Fruit fly (Drosophila melanogaster) whole organism, embryonic: ENCODE results near the gene hop.

ENCODE experiments used
- Antp ChIP-seq: fragments of 200-800 bp; sonication (Bioruptor generic); optimal IDR thresholded peaks from 3 replicates; lab custom pipeline; 2016; ENCODE audit warnings: missing biosample characterization, missing genetic modification characterization
- Atf-2 ChIP-seq: fragments of 200-800 bp; sonication (Bioruptor generic); optimal IDR thresholded peaks from 2 replicates; lab custom pipeline; 2016; ENCODE audit warnings: missing biosample characterization, missing genetic modification characterization
- BtbVII ChIP-seq: fragments of 200-800 bp; sonication (Bioruptor generic); optimal IDR thresholded peaks from 3 replicates; lab custom pipeline; 2017; ENCODE audit warnings: missing biosample characterization, mild to moderate bottlenecking, missing genetic modification characterization
- CG10147 ChIP-seq: fragments of 200-800 bp; sonication (Bioruptor generic); optimal IDR thresholded peaks from 2 replicates; lab custom pipeline; 2019; ENCODE audit warnings: missing biosample characterization, mild to moderate bottlenecking, missing genetic modification characterization, moderate library complexity
- CG11456 ChIP-seq: fragments of 200-800 bp; sonication (Bioruptor generic); IDR thresholded peaks from 3 replicates; pipeline ENCODE4 v1.3.6; 2022; ENCODE audit warnings: missing biosample characterization, missing genetic modification characterization
- CG16779 ChIP-seq: fragments of 200-800 bp; sonication (Bioruptor generic); IDR thresholded peaks from 2 replicates; pipeline ENCODE4 v1.3.6; 2022; ENCODE audit warnings: missing biosample characterization, missing genetic modification characterization
- CG16813 ChIP-seq: fragments of 200-800 bp; sonication (Bioruptor generic); IDR thresholded peaks from 3 replicates; pipeline ENCODE4 v1.3.6; 2022; ENCODE audit warnings: missing biosample characterization, missing genetic modification characterization; ENCODE audit not compliant: partially characterized antibody
- CG16863 ChIP-seq: fragments of 200-800 bp; sonication (Bioruptor generic); optimal IDR thresholded peaks from 3 replicates; lab custom pipeline; 2016; ENCODE audit warnings: missing biosample characterization, missing genetic modification characterization
- CG17912 ChIP-seq: fragments of 200-800 bp; sonication (Bioruptor generic); optimal IDR thresholded peaks from 2 replicates; lab custom pipeline; 2018; ENCODE audit warnings: missing biosample characterization, mild to moderate bottlenecking, missing genetic modification characterization
- CG18011 ChIP-seq: fragments of 200-800 bp; sonication (Bioruptor generic); optimal IDR thresholded peaks from 2 replicates; lab custom pipeline; 2017; ENCODE audit warnings: missing biosample characterization, missing genetic modification characterization, mild to moderate bottlenecking, moderate library complexity, missing genotype
- CG18262 ChIP-seq: fragments of 200-800 bp; optimal IDR thresholded peaks from 3 replicates; lab custom pipeline; 2019; ENCODE audit warnings: missing biosample characterization, mild to moderate bottlenecking, missing genetic modification characterization, moderate library complexity
- CG2712 ChIP-seq: fragments of 200-800 bp; optimal IDR thresholded peaks from 3 replicates; lab custom pipeline; 2019; ENCODE audit warnings: missing biosample characterization, mild to moderate bottlenecking, missing genetic modification characterization, moderate library complexity
- CG3163 ChIP-seq: fragments of 200-800 bp; sonication (Bioruptor generic); optimal IDR thresholded peaks from 3 replicates; lab custom pipeline; 2016; ENCODE audit warnings: missing biosample characterization, missing genetic modification characterization
- CG3995 ChIP-seq: fragments of 200-800 bp; sonication (Bioruptor generic); optimal IDR thresholded peaks from 3 replicates; lab custom pipeline; 2016; ENCODE audit warnings: missing biosample characterization, missing genetic modification characterization
- CG4820 ChIP-seq: fragments of 200-800 bp; sonication (Bioruptor generic); optimal IDR thresholded peaks from 3 replicates; lab custom pipeline; 2016; ENCODE audit warnings: missing biosample characterization, missing genetic modification characterization
- CG6654 ChIP-seq: fragments of 200-800 bp; sonication (Bioruptor generic); optimal IDR thresholded peaks from 2 replicates; lab custom pipeline; 2017; ENCODE audit warnings: missing biosample characterization, mild to moderate bottlenecking, missing genetic modification characterization
- CG7556 ChIP-seq: fragments of 200-800 bp; sonication (Bioruptor generic); optimal IDR thresholded peaks from 2 replicates; lab custom pipeline; 2017; ENCODE audit warnings: missing biosample characterization, mild to moderate bottlenecking, missing genetic modification characterization
- CG8290 ChIP-seq, 3 experiments: fragments of 200-800 bp; sonication (Bioruptor generic); optimal IDR thresholded peaks; 2 replicates each; lab custom pipeline; 2016 to 2019; ENCODE audit warnings: missing biosample characterization in 3 of 3, missing genetic modification characterization in 3 of 3, mild to moderate bottlenecking in 2 of 3, moderate library complexity in 1 of 3
- CG8359 ChIP-seq: fragments of 200-800 bp; sonication (Bioruptor generic); optimal IDR thresholded peaks from 2 replicates; lab custom pipeline; 2017; ENCODE audit warnings: missing biosample characterization, mild to moderate bottlenecking, missing genetic modification characterization, borderline replicate concordance
- CoRest ChIP-seq: fragments of 200-800 bp; sonication (Bioruptor generic); optimal IDR thresholded peaks from 3 replicates; lab custom pipeline; 2018; ENCODE audit warnings: missing biosample characterization, mild to moderate bottlenecking, missing genetic modification characterization, moderate library complexity
- Fer1 ChIP-seq: fragments of 200-800 bp; sonication (Bioruptor generic); optimal IDR thresholded peaks from 2 replicates; lab custom pipeline; 2017; ENCODE audit warnings: missing biosample characterization, mild to moderate bottlenecking, missing genetic modification characterization
- Fer2 ChIP-seq: fragments of 200-800 bp; sonication (Bioruptor generic); optimal IDR thresholded peaks from 2 replicates; lab custom pipeline; 2018; ENCODE audit warnings: missing biosample characterization, mild to moderate bottlenecking, missing genetic modification characterization, moderate library complexity
- Hmx ChIP-seq: fragments of 200-800 bp; sonication (Bioruptor generic); optimal IDR thresholded peaks from 2 replicates; lab custom pipeline; 2016; ENCODE audit warnings: missing biosample characterization, missing genetic modification characterization
- Kr ChIP-seq: fragments of 200-800 bp; sonication (Bioruptor generic); optimal IDR thresholded peaks from 2 replicates; lab custom pipeline; 2017; ENCODE audit warnings: missing biosample characterization, mild to moderate bottlenecking, missing genetic modification characterization
- Lim3 ChIP-seq: fragments of 200-800 bp; sonication (Bioruptor generic); IDR thresholded peaks from 2 replicates; pipeline ENCODE4 v1.3.6; 2022; ENCODE audit warnings: missing biosample characterization, missing genetic modification characterization
- NK7.1 ChIP-seq: fragments of 200-800 bp; sonication (Bioruptor generic); optimal IDR thresholded peaks from 3 replicates; lab custom pipeline; 2016; ENCODE audit warnings: missing biosample characterization, missing genetic modification characterization
- Tbp ChIP-seq: fragments of >200 bp; optimal IDR thresholded peaks from 2 replicates; lab custom pipeline; 2018; ENCODE audit warnings: missing biosample characterization, missing genetic modification characterization
- dan ChIP-seq: fragments of 200-800 bp; sonication (Bioruptor generic); IDR thresholded peaks from 2 replicates; pipeline ENCODE4 v1.3.6; 2022; ENCODE audit warnings: missing biosample characterization, missing genetic modification characterization
- dysf ChIP-seq: fragments of 200-800 bp; sonication (Bioruptor generic); IDR thresholded peaks from 3 replicates; pipeline ENCODE4 v1.3.6; 2022; ENCODE audit warnings: missing biosample characterization, missing genetic modification characterization
- ems ChIP-seq: fragments of 200-800 bp; sonication (Bioruptor generic); optimal IDR thresholded peaks from 3 replicates; lab custom pipeline; 2016; ENCODE audit warnings: missing biosample characterization, missing genetic modification characterization
- fd3F ChIP-seq: fragments of 200-800 bp; sonication (Bioruptor generic); optimal IDR thresholded peaks from 2 replicates; lab custom pipeline; 2018; ENCODE audit warnings: missing biosample characterization, mild to moderate bottlenecking, missing genetic modification characterization, moderate library complexity
- fd96Cb ChIP-seq: fragments of 200-800 bp; sonication (Bioruptor generic); optimal IDR thresholded peaks from 2 replicates; lab custom pipeline; 2018; ENCODE audit warnings: missing biosample characterization, mild to moderate bottlenecking, missing genetic modification characterization, moderate library complexity
- jigr1 ChIP-seq: fragments of 200-800 bp; sonication (Bioruptor generic); IDR thresholded peaks from 3 replicates; pipeline ENCODE4 v1.3.6; 2022; ENCODE audit warnings: missing biosample characterization, missing genetic modification characterization
- jing ChIP-seq: fragments of 200-800 bp; sonication (Bioruptor generic); optimal IDR thresholded peaks from 2 replicates; lab custom pipeline; 2018; ENCODE audit warnings: missing biosample characterization, mild to moderate bottlenecking, missing genetic modification characterization
- kni ChIP-seq: fragments of 200-800 bp; sonication (Bioruptor generic); optimal IDR thresholded peaks from 3 replicates; lab custom pipeline; 2017; ENCODE audit warnings: mild to moderate bottlenecking, missing biosample characterization, missing genetic modification reagents, missing genetic modification characterization
- knrl ChIP-seq: fragments of 200-800 bp; sonication (Bioruptor generic); IDR thresholded peaks from 3 replicates; pipeline ENCODE4 v1.3.6; 2022; ENCODE audit warnings: missing biosample characterization, missing genetic modification characterization; ENCODE audit not compliant: partially characterized antibody
- lmd ChIP-seq: fragments of 200-800 bp; sonication (Bioruptor generic); IDR thresholded peaks from 2 replicates; pipeline ENCODE4 v1.3.6; 2022; ENCODE audit warnings: missing biosample characterization, missing genetic modification characterization
- luna ChIP-seq: fragments of 200-800 bp; sonication (Bioruptor generic); optimal IDR thresholded peaks from 2 replicates; lab custom pipeline; 2016; ENCODE audit warnings: missing biosample characterization, missing genetic modification characterization
- maf-S ChIP-seq: fragments of 200-800 bp; sonication (Bioruptor generic); optimal IDR thresholded peaks from 2 replicates; lab custom pipeline; 2016; ENCODE audit warnings: missing biosample characterization, missing genetic modification characterization
- mam ChIP-seq: fragments of 200-800 bp; sonication (Bioruptor generic); optimal IDR thresholded peaks from 3 replicates; lab custom pipeline; 2016; ENCODE audit warnings: missing biosample characterization, missing genetic modification characterization
- nau ChIP-seq: fragments of 200-800 bp; sonication (Bioruptor generic); optimal IDR thresholded peaks from 3 replicates; lab custom pipeline; 2017; ENCODE audit warnings: missing biosample characterization, mild to moderate bottlenecking, missing genetic modification characterization, missing genetic modification reagents
- phol ChIP-seq: fragments of 200-800 bp; sonication (Bioruptor generic); optimal IDR thresholded peaks from 3 replicates; lab custom pipeline; 2018; ENCODE audit warnings: missing biosample characterization, mild to moderate bottlenecking, missing genetic modification characterization, moderate library complexity
- run ChIP-seq: fragments of 200-800 bp; sonication (Bioruptor generic); optimal IDR thresholded peaks from 3 replicates; lab custom pipeline; 2018; ENCODE audit warnings: missing biosample characterization, mild to moderate bottlenecking, missing genetic modification characterization
- sr ChIP-seq: fragments of 200-800 bp; sonication (Bioruptor generic); IDR thresholded peaks from 3 replicates; pipeline ENCODE4 v1.3.6; 2022; ENCODE audit warnings: missing biosample characterization, missing genetic modification characterization
- tll ChIP-seq, 2 experiments: fragments of 200-800 bp in 1 of 2; fragments of >200 bp in 1 of 2; sonication (Bioruptor generic) in 1 of 2; optimal IDR thresholded peaks; 2 replicates each; lab custom pipeline; 2017 to 2019; ENCODE audit warnings: missing biosample characterization in 2 of 2, missing genetic modification characterization in 2 of 2, mild to moderate bottlenecking in 1 of 2, moderate library complexity in 1 of 2
- trem ChIP-seq: fragments of 200-800 bp; optimal IDR thresholded peaks from 3 replicates; lab custom pipeline; 2019; ENCODE audit warnings: missing biosample characterization, mild to moderate bottlenecking, missing genetic modification characterization, moderate library complexity
- tx ChIP-seq: fragments of 200-800 bp; sonication (Bioruptor generic); optimal IDR thresholded peaks from 2 replicates; lab custom pipeline; 2016; ENCODE audit warnings: missing biosample characterization, missing genetic modification characterization
- vfl ChIP-seq: fragments of 200-800 bp; sonication (Bioruptor generic); optimal IDR thresholded peaks from 2 replicates; lab custom pipeline; 2016; ENCODE audit warnings: missing biosample characterization, missing genetic modification characterization

Gene hop

DNA sequence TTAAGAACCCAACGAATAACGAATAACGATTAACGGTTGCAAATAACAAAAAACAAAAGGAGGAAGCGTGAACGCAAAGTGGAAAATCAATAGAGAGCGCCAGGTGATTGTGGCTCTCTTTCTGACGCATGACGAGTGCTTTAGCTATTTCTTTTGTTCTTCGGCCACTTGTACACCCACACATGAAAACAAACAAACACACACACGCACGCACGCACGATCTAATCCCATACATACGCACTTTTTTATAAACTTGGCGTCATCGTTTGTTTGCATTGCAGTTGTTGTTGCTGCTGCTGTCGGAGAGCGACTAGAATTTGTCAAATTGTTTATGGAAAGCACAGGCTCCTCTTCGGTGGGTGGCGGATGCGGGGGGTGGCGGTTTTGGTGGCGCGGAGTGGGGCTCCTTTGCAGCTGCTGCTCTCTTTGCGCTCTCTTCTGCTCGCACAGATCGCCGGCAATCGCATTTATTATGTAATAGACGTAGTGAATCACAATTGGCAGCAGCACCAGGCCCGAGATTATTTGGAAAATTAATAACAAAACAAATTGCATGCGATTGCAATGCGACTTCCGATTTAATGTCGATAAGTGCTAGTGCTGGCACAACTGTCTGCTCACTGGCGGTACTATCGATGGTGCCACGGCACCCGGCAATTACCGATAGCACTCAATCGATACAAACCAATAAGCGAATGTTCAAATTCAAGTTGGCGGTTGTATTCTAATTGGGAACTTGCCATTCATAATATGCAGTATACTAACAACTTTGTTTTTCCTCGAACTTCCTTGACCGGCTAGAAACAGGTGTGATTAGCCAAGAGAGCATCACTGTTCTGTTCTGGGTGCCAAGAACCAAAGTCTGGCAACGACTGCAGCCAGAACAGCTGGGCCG, 28.7 kb downstream of the hop start (continued):
- TF ChIP-seq nau (GFP tag; lab: Kevin White, UChicago) = no peak
- TF ChIP-seq CG6654 (GFP tag; lab: Kevin White, UChicago) = no peak
- TF ChIP-seq CG16863 (GFP tag; lab: Kevin White, UChicago) = no peak
- TF ChIP-seq lmd (GFP tag; lab: Robert Waterston, UW) = peak; percentile 35; the same call in 1 of the 2 replicates
- TF ChIP-seq CG4820 (GFP tag; lab: Kevin White, UChicago) = no peak
- peak; percentile 42 for TF ChIP-seq CG3163 (GFP tag; lab: Kevin White, UChicago)
- no peak for TF ChIP-seq CG18011 (GFP tag; lab: Kevin White, UChicago)
- peak; percentile 36 for TF ChIP-seq Tbp (GFP tag; lab: Kevin White, UChicago)
- peak; percentile 25 for TF ChIP-seq CG2712
- TF ChIP-seq vfl = peak; percentile 25
- no peak for TF ChIP-seq CG8359 (GFP tag; lab: Kevin White, UChicago)
- TF ChIP-seq knrl (GFP tag; lab: Robert Waterston, UW) = peak; percentile 93
- 0 out of 3 replicates have a peak, but pooled peaks have one; percentile 54 for TF ChIP-seq CG11456 (GFP tag; lab: Robert Waterston, UW)
- no peak for TF ChIP-seq run (tag; lab: Kevin White, UChicago)
- no peak for TF ChIP-seq CG17912 (GFP tag; lab: Kevin White, UChicago)
- TF ChIP-seq Lim3 (GFP tag; lab: Robert Waterston, UW) = no peak
- no peak for TF ChIP-seq luna (GFP tag; lab: Kevin White, UChicago)
- TF ChIP-seq jigr1 (GFP tag; lab: Robert Waterston, UW) = no peak
- TF ChIP-seq kni = no peak
- TF ChIP-seq CG16779 (GFP tag; lab: Robert Waterston, UW) = no peak
- no peak for TF ChIP-seq dysf (GFP tag; lab: Robert Waterston, UW)
- TF ChIP-seq jing = no peak
- TF ChIP-seq ems = no peak
- TF ChIP-seq Fer1 (GFP tag; lab: Kevin White, UChicago) = no peak
- no peak for TF ChIP-seq dan (GFP tag; lab: Robert Waterston, UW)
- no peak for TF ChIP-seq Fer2 (tag; lab: Kevin White, UChicago)
- no peak for TF ChIP-seq CG18262 (tag; lab: Kevin White, UChicago)
- TF ChIP-seq tll (GFP tag; optimal IDR thresholded peaks at IDR 0.05; lab: Kevin White, UChicago) = no peak
- TF ChIP-seq mam = peak; percentile 68
- TF ChIP-seq fd96Cb (tag; lab: Kevin White, UChicago) = no peak
- peak; percentile 55 for TF ChIP-seq Atf-2 (GFP tag; lab: Kevin White, UChicago)
- peak; percentile 66 for TF ChIP-seq phol (tag; lab: Kevin White, UChicago)
- peak; percentile 48 for TF ChIP-seq tx
- TF ChIP-seq sr (GFP tag; lab: Robert Waterston, UW) = no peak
- TF ChIP-seq CG10147 (GFP tag; lab: Kevin White, UChicago) = peak; percentile 41
- no peak for TF ChIP-seq Kr (GFP tag; lab: Kevin White, UChicago)
- TF ChIP-seq trem (tag; lab: Kevin White, UChicago) = peak; percentile 75
- peak; percentile 56 for TF ChIP-seq BtbVII (GFP tag; lab: Kevin White, UChicago)
- TF ChIP-seq CG7556 (GFP tag; lab: Kevin White, UChicago) = no peak
- TF ChIP-seq CG8290 (GFP tag; optimal IDR thresholded peaks at IDR 0.05; lab: Kevin White, UChicago) = peak; percentile 22
- peak in 1 of 2 experiments; percentile 79 for TF ChIP-seq CG8290 (tag; optimal IDR thresholded peaks at IDR 0.05; lab: Kevin White, UChicago)
- peak; percentile 62 for TF ChIP-seq CoRest (tag; lab: Kevin White, UChicago)
- TF ChIP-seq NK7.1 = peak; percentile 24
- peak; percentile 91 for TF ChIP-seq CG16813
- peak; percentile 16 for TF ChIP-seq fd3F
- TF ChIP-seq Hmx (GFP tag; lab: Kevin White, UChicago) = no peak
- peak; percentile 76 for TF ChIP-seq Antp (GFP tag; lab: Kevin White, UChicago)
- peak; percentile 33 for TF ChIP-seq maf-S (GFP tag; lab: Kevin White, UChicago)
- peak; percentile 49 for TF ChIP-seq CG3995 (GFP tag; lab: Kevin White, UChicago)
